Worm (Caenorhabditis elegans) whole organism, L2 larva: ENCODE data around the gene sri-67.

ENCODE experiments used
- R02D3.7 ChIP-seq: fragments of 150-350 bp; optimal IDR thresholded peaks from 2 replicates; lab custom pipeline; 2014; ENCODE audit warnings: missing biosample characterization, missing genetic modification characterization
- aly-2 ChIP-seq: fragments of 150-350 bp; optimal IDR thresholded peaks from 2 replicates; lab custom pipeline; 2014; ENCODE audit warnings: missing biosample characterization, missing genetic modification characterization
- blmp-1 ChIP-seq: sonication (generic microtip); optimal IDR thresholded peaks from 2 replicates; lab custom pipeline; 2017; ENCODE audit warnings: missing genetic modification characterization, mild to moderate bottlenecking, missing compliant biosample characterization, antibody characterized with exemption, moderate library complexity; ENCODE audit not compliant: insufficient read depth
- ceh-16 ChIP-seq: fragments of 150-350 bp; optimal IDR thresholded peaks from 2 replicates; lab custom pipeline; 2014; ENCODE audit warnings: missing biosample characterization, missing genetic modification characterization
- fos-1 ChIP-seq: fragments of 150-350 bp; optimal IDR thresholded peaks from 2 replicates; lab custom pipeline; 2014; ENCODE audit warnings: missing biosample characterization, missing genetic modification characterization
- lin-13 ChIP-seq: fragments of 150-350 bp; optimal IDR thresholded peaks from 2 replicates; lab custom pipeline; 2014; ENCODE audit warnings: missing biosample characterization, missing genetic modification reagents, missing genetic modification characterization
- lin-39 ChIP-seq: fragments of 150-350 bp; optimal IDR thresholded peaks from 2 replicates; lab custom pipeline; 2014; ENCODE audit warnings: missing biosample characterization, missing genetic modification reagents, missing genetic modification characterization
- nhr-129 ChIP-seq: fragments of 150-350 bp; optimal IDR thresholded peaks from 2 replicates; lab custom pipeline; 2014; ENCODE audit warnings: missing biosample characterization, missing genetic modification characterization
- nhr-25 ChIP-seq: fragments of 150-350 bp; sonication (generic microtip); optimal IDR thresholded peaks from 3 replicates; lab custom pipeline; 2014; ENCODE audit warnings: missing biosample characterization, missing genetic modification characterization
- nhr-6 ChIP-seq: fragments of 150-350 bp; optimal IDR thresholded peaks from 2 replicates; lab custom pipeline; 2014; ENCODE audit warnings: missing biosample characterization, missing genetic modification characterization
- snpc-4 ChIP-seq: fragments of 150-350 bp; optimal IDR thresholded peaks from 2 replicates; lab custom pipeline; 2014; ENCODE audit warnings: missing biosample characterization, missing genetic modification characterization
- unc-39 ChIP-seq: fragments of 150-350 bp; optimal IDR thresholded peaks from 2 replicates; lab custom pipeline; 2014; ENCODE audit warnings: missing biosample characterization, missing genetic modification characterization
- ztf-11 ChIP-seq: sonication (generic microtip); optimal IDR thresholded peaks from 2 replicates; lab custom pipeline; 2017; ENCODE audit warnings: missing biosample characterization, missing genetic modification characterization

DNA sequence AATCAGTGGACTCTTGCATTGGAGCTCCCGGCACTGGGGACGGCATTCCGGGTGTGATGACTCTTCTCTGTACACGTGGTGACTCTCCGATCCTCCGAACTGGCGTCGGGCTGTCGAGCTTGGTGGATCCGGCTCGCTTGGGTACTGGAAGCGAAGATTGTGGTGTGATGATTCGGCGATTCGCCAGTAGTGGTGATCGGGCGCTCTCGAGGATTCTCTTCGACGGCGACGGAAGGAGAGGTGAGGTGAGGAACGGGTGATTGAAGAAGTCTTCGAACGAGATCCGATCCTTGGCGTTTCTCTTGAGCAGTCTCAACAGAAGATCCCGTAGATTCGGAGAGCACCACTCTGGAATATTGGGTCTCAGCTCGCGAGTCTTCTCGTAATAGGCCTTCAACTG, 12.9 kb downstream of the sri-67 start:
- TF ChIP-seq snpc-4 (tag; lab: Kevin White, UChicago) (no peak), unc-39 (tag; lab: Kevin White, UChicago) (no peak), ceh-16 (tag; lab: Kevin White, UChicago) (no peak), nhr-25 (tag; lab: Kevin White, UChicago) (no peak), aly-2 (tag; lab: Kevin White, UChicago) (no peak), blmp-1 (tag; lab: Kevin White, UChicago) (no peak), nhr-129 (tag; lab: Kevin White, UChicago) (no peak), ztf-11 (tag; lab: Kevin White, UChicago) (no peak), lin-13 (GFP tag; lab: Kevin White, UChicago) (no peak), fos-1 (tag; lab: Kevin White, UChicago) (no peak), lin-39 (no peak), R02D3.7 (tag; lab: Kevin White, UChicago) (no peak), nhr-6 (tag; lab: Kevin White, UChicago) (no peak)
